Worm (Caenorhabditis elegans) whole organism, early embryonic: ENCODE measurements around the gene W05H5.1.

Source experiments
- B0310.2 ChIP-seq: sonication (generic microtip); optimal IDR thresholded peaks from 2 replicates; lab custom pipeline; 2016; ENCODE audit warnings: mild to moderate bottlenecking, missing genetic modification characterization, missing compliant biosample characterization
- F13C5.2 ChIP-seq: sonication (generic microtip); optimal IDR thresholded peaks from 2 replicates; lab custom pipeline; 2017; ENCODE audit warnings: mild to moderate bottlenecking, missing genetic modification characterization, inconsistent platforms, missing compliant biosample characterization
- ama-1 ChIP-seq: fragments of 150-350 bp; optimal IDR thresholded peaks from 2 replicates; lab custom pipeline; 2014
- ets-7 ChIP-seq: sonication (generic microtip); optimal IDR thresholded peaks from 2 replicates; lab custom pipeline; 2016; ENCODE audit warnings: missing genotype, missing genetic modification characterization, missing compliant biosample characterization
- flt-1 ChIP-seq: fragments of 200-800 bp; sonication (Bioruptor generic); IDR thresholded peaks from 2 replicates; pipeline ENCODE4 v1.3.6; 2022; ENCODE audit warnings: missing genetic modification characterization, missing compliant biosample characterization
- hnd-1 ChIP-seq: sonication (generic microtip); optimal IDR thresholded peaks from 2 replicates; lab custom pipeline; 2016; ENCODE audit warnings: missing genetic modification characterization, missing compliant biosample characterization
- tbx-37 ChIP-seq: fragments of 200-800 bp; sonication (Bioruptor generic); conservative IDR thresholded peaks from 2 replicates; pipeline ENCODE4 v1.3.6; 2022; ENCODE audit warnings: missing genetic modification reagents, missing genetic modification characterization, missing compliant biosample characterization

DNA sequence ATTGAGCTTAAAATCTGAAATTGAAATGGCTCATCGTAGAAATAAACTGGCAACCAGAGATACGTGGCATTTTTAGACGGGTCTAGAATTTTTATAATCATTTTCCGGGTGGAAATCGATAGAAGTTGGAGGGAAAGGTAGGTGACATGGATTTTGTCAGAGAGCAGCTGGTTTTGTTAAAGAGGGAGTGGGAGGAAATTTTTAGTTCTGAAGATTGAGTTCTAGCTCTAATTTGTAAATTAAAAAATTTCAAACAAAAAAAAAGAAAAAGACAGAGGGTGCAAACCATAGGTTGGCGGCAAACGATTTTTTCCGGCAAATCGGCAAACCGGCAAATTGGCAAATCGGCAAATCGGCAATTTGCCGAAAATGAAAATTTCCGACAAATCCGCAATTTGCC is 12.1 kb upstream of the W05H5.1 start, which contains the start of gene sre-32:
- no peak for TF ChIP-seq F13C5.2 (tag; lab: Kevin White, UChicago)
- TF ChIP-seq hnd-1 (tag; lab: Kevin White, UChicago), result no peak
- no peak for TF ChIP-seq tbx-37 (GFP tag; lab: Robert Waterston, UW)
- TF ChIP-seq B0310.2, result no peak
- no peak for TF ChIP-seq ama-1 (lab: Kevin White, UChicago)
- TF ChIP-seq ets-7 (tag; lab: Kevin White, UChicago), result no peak
- no peak for TF ChIP-seq flt-1 (GFP tag; lab: Robert Waterston, UW)
